Fruit fly (Drosophila melanogaster) whole organism, embryonic: Measurements from ENCODE around the gene CG15767.

Source experiments
- CG12219 ChIP-seq: fragments of 200-800 bp; sonication (Bioruptor generic); optimal IDR thresholded peaks from 3 replicates; lab custom pipeline; 2018; ENCODE audit warnings: missing biosample characterization, mild to moderate bottlenecking, missing genetic modification characterization
- CG9817 ChIP-seq: fragments of 200-800 bp; sonication (Bioruptor generic); optimal IDR thresholded peaks from 2 replicates; lab custom pipeline; 2018; ENCODE audit warnings: missing biosample characterization, mild to moderate bottlenecking, missing genetic modification characterization, moderate library complexity
- Gug ChIP-seq: fragments of 200-800 bp; sonication (Bioruptor generic); IDR thresholded peaks from 4 replicates; pipeline ENCODE4 v1.3.6; 2022; ENCODE audit warnings: missing biosample characterization, missing genetic modification characterization
- Lim3 ChIP-seq: fragments of 200-800 bp; sonication (Bioruptor generic); IDR thresholded peaks from 2 replicates; pipeline ENCODE4 v1.3.6; 2022; ENCODE audit warnings: missing biosample characterization, missing genetic modification characterization

DNA sequence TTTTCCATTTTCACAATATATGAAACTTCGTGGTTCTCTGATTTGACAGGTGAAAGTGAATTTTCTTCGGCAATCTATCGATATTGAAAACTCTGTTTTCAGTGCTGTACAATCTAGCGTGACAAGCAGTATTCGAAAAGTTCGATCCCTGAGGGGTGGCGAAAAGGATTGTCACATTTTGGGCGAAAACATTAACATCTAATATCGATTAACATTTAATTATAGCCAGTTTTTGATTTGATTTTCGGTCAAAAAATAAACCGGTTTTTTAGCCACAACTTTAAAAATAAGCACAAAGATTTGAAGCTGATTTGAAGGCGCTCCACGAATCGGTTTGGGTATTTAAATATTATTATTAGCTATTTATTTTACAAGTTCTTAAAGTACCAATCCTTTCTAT is 23.6 kb downstream of the CG15767 start, which contains the start of gene CG44329:
- TF ChIP-seq Gug (GFP tag; lab: Robert Waterston, UW) (no peak), CG9817 (tag; lab: Kevin White, UChicago) (no peak), CG12219 (GFP tag; lab: Kevin White, UChicago) (no peak), Lim3 (GFP tag; lab: Robert Waterston, UW) (no peak)
